Fruit fly (Drosophila melanogaster) ovary, adult (tissue): ENCODE results near the gene mei-P26.

Experiments used
- CG17801 ChIP-seq: fragments of 200-800 bp; optimal IDR thresholded peaks from 2 replicates; lab custom pipeline; 2019; ENCODE audit warnings: missing biosample characterization, mild to moderate bottlenecking, missing genetic modification characterization, moderate library complexity; ENCODE audit not compliant: partially characterized antibody

mei-P26 gene

dm6 chrX:9164510-9165506 lies 1.8 kb downstream of the mei-P26 start:
- TF ChIP-seq CG17801 (GFP tag; lab: Kevin White, UChicago) = no peak

dm6 chrX:9168273-9168672 lies 5.2 kb downstream of the mei-P26 start:
- no peak for TF ChIP-seq CG17801 (GFP tag; lab: Kevin White, UChicago)

- TF ChIP-seq CG17801 (GFP tag; lab: Kevin White, UChicago) = no peak
Observed at dm6 chrX:9187429-9187828, 24.4 kb downstream of the mei-P26 start.

- TF ChIP-seq CG17801 (GFP tag; lab: Kevin White, UChicago) = no peak
Observed at dm6 chrX:9190555-9191184, 27.6 kb downstream of the mei-P26 start, which contains the start of gene CG12115. CG12115 (minus strand) TSS chrX:9190605.

- TF ChIP-seq CG17801 (GFP tag; lab: Kevin White, UChicago) = no peak
Observed at dm6 chrX:9191357-9191756, 28.3 kb downstream of the mei-P26 start, which contains the start of gene CG12057. CG12057 (plus strand) TSS chrX:9191657.

dm6 chrX:9192429-9192828 lies 29.4 kb downstream of the mei-P26 start, which contains the start of gene CG12056:
CG12056 (plus strand) TSS chrX:9192669.
- TF ChIP-seq CG17801 (GFP tag; lab: Kevin White, UChicago) = no peak

dm6 chrX:9193604-9194003 lies 30.5 kb downstream of the mei-P26 start, which contains the start of gene CG12106:
CG12106 (plus strand) TSS chrX:9193898.
- TF ChIP-seq CG17801 (GFP tag; lab: Kevin White, UChicago) = peak; percentile 70

- TF ChIP-seq CG17801 (GFP tag; lab: Kevin White, UChicago) = no peak
Observed at dm6 chrX:9195311-9195710, 32.3 kb downstream of the mei-P26 start.

dm6 chrX:9196362-9196761 lies 33.3 kb downstream of the mei-P26 start, which contains the start of gene CG12118:
CG12118 (minus strand) TSS chrX:9196414.
- TF ChIP-seq CG17801 (GFP tag; lab: Kevin White, UChicago) = peak; percentile 89

dm6 chrX:9200234-9200633 lies 37.2 kb downstream of the mei-P26 start:
- no peak for TF ChIP-seq CG17801 (GFP tag; lab: Kevin White, UChicago)

dm6 chrX:9201080-9201479 lies 38.0 kb downstream of the mei-P26 start:
- TF ChIP-seq CG17801 (GFP tag; lab: Kevin White, UChicago) = no peak

dm6 chrX:9201866-9202681 lies 39.0 kb downstream of the mei-P26 start:
- TF ChIP-seq CG17801 (GFP tag; lab: Kevin White, UChicago) = peak; percentile 49

dm6 chrX:9210787-9211186 lies 47.7 kb downstream of the mei-P26 start, which contains the start of gene SmydA-9:
SmydA-9 (minus strand) TSS chrX:9210887.
- TF ChIP-seq CG17801 (GFP tag; lab: Kevin White, UChicago) = no peak

dm6 chrX:9214576-9214975 lies 51.5 kb downstream of the mei-P26 start, which contains the start of gene Obp8a:
Obp8a (plus strand) TSS chrX:9214876.
- no peak for TF ChIP-seq CG17801 (GFP tag; lab: Kevin White, UChicago)
